Worm (Caenorhabditis elegans): ENCODE data around the gene tbc-8.

tbc-8 gene

DNA sequence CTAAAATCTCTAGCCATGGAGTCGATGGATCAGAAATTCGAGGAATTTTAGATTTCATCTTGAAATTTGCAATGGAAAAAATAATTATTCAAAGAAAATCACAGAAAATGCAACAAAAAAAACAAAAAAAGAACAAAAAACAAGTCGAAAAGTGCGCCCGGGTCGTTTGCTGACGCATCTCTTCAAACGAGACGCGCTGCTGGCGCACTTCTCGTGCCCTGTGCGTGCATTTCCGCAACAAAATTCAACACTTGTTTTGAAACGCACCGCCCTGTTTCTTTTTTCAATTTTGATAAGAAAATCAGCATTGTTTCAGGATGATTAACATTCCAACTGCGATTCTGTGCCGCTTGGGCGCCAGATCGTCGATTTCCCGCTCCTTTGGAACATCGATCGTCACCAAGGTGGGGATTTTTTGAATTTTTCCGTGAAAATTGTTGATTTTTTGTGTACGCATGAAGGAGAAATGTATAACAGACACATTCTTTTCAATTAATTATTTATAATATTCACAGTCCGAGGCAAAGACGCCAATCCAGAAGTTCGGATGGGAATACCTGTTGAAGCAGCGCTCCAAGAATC is 30.7 kb upstream of the tbc-8 start, which contains the start of the genes jmjd-4 and mev-1:
TSS of gene jmjd-4 (minus strand) at position 58 of the 582 bp plus-strand sequence.
TSS of gene mev-1 (plus strand) at position 317 of the 582 bp plus-strand sequence.
- TF ChIP-seq nhr-84 (tag; optimal IDR thresholded peaks at IDR 0.05), result no peak
- TF ChIP-seq hlh-4 (tag; optimal IDR thresholded peaks at IDR 0.05), result no peak
- peak; percentile 10 for TF ChIP-seq fkh-10 (GFP tag; optimal IDR thresholded peaks at IDR 0.05)
- TF ChIP-seq nhr-237 (tag; optimal IDR thresholded peaks at IDR 0.05), result no peak
- no peak for TF ChIP-seq pag-3 (tag; optimal IDR thresholded peaks at IDR 0.05; ENCODE audit: borderline replicate concordance, insufficient read depth)
- peak; percentile 95 for TF ChIP-seq mep-1 (tag; optimal IDR thresholded peaks at IDR 0.05)
- peak; percentile 92 for TF ChIP-seq dsc-1 (tag; optimal IDR thresholded peaks at IDR 0.05)
- peak; percentile 88 for TF ChIP-seq nhr-20 (tag; optimal IDR thresholded peaks at IDR 0.05)
- TF ChIP-seq sox-4 (tag; optimal IDR thresholded peaks at IDR 0.05), result peak; percentile 41
- TF ChIP-seq xbp-1 (tag; optimal IDR thresholded peaks at IDR 0.05), result peak; percentile 86
- TF ChIP-seq nhr-77 (tag; optimal IDR thresholded peaks at IDR 0.05), result peak; percentile 48
- TF ChIP-seq nhr-90 (tag; optimal IDR thresholded peaks at IDR 0.05; ENCODE audit: poor library complexity), result peak; percentile 91
- TF ChIP-seq nhr-28 (tag; optimal IDR thresholded peaks at IDR 0.05), result no peak
- TF ChIP-seq efl-3 (GFP tag; optimal IDR thresholded peaks at IDR 0.05), result no peak
- TF ChIP-seq unc-130 (tag; optimal IDR thresholded peaks at IDR 0.05), result peak; percentile 29
- peak; percentile 51 for TF ChIP-seq aly-2 (tag; optimal IDR thresholded peaks at IDR 0.05)
- TF ChIP-seq zip-4 (GFP tag; optimal IDR thresholded peaks at IDR 0.05), result peak; percentile 80
- TF ChIP-seq pqm-1 (tag; optimal IDR thresholded peaks at IDR 0.05), result peak; percentile 30
- TF ChIP-seq ceh-90 (tag; optimal IDR thresholded peaks at IDR 0.05), result peak; percentile 56
- TF ChIP-seq nhr-85 (tag), result peak; percentile 98
- TF ChIP-seq pax-3 (tag; optimal IDR thresholded peaks at IDR 0.05), result peak; percentile 76
- peak; percentile 81 for TF ChIP-seq mab-9 (GFP tag; IDR thresholded peaks at IDR 0.05)
- TF ChIP-seq snpc-4 (tag; optimal IDR thresholded peaks at IDR 0.05), result peak; percentile 82
- TF ChIP-seq ama-1 (optimal IDR thresholded peaks at IDR 0.05), result no peak
- TF ChIP-seq C16A3.4 (tag; optimal IDR thresholded peaks at IDR 0.05), result peak; percentile 72
- peak in 1 of 2 experiments; percentile 77 for TF ChIP-seq mdl-1 (tag; optimal IDR thresholded peaks at IDR 0.05)
- TF ChIP-seq jun-1 (tag; optimal IDR thresholded peaks at IDR 0.05), result peak; percentile 84
- TF ChIP-seq fkh-4 (tag; optimal IDR thresholded peaks at IDR 0.05; ENCODE audit: borderline replicate concordance), result peak; percentile 48
- TF ChIP-seq rnt-1 (tag; optimal IDR thresholded peaks at IDR 0.05), result peak; percentile 96
- no peak for TF ChIP-seq hpl-2 (GFP tag; optimal IDR thresholded peaks at IDR 0.05)
- peak; percentile 90 for TF ChIP-seq grh-1 (GFP tag; IDR thresholded peaks at IDR 0.05)
- peak; percentile 79 for TF ChIP-seq lin-13 (GFP tag; optimal IDR thresholded peaks at IDR 0.05)
- peak; percentile 33 for TF ChIP-seq lir-3 (tag; optimal IDR thresholded peaks at IDR 0.05; ENCODE audit: poor library complexity)
- TF ChIP-seq swsn-7 (tag; optimal IDR thresholded peaks at IDR 0.05), result peak; percentile 89
- peak; percentile 38 for TF ChIP-seq ztf-4 (tag; optimal IDR thresholded peaks at IDR 0.05)
- TF ChIP-seq blmp-1 (tag; optimal IDR thresholded peaks at IDR 0.05), result peak; percentile 50
- TF ChIP-seq elt-2 (tag; optimal IDR thresholded peaks at IDR 0.05), result peak; percentile 84
- TF ChIP-seq irx-1 (tag; optimal IDR thresholded peaks at IDR 0.05), result peak; percentile 89
- peak; percentile 81 for TF ChIP-seq lin-15B (tag; optimal IDR thresholded peaks at IDR 0.05)
- TF ChIP-seq fkh-8 (tag; optimal IDR thresholded peaks at IDR 0.05), result peak; percentile 78
- TF ChIP-seq snu-23 (GFP tag; optimal IDR thresholded peaks at IDR 0.05), result peak; percentile 93
- TF ChIP-seq dpl-1 (GFP tag; optimal IDR thresholded peaks at IDR 0.05), result peak; percentile 84 to 87 (median 86)
- peak; percentile 81 for TF ChIP-seq aha-1 (tag; optimal IDR thresholded peaks at IDR 0.05)
- no peak for TF ChIP-seq egl-27 (tag; optimal IDR thresholded peaks at IDR 0.05)
- peak; percentile 85 for TF ChIP-seq tbx-2 (tag; optimal IDR thresholded peaks at IDR 0.05)
- peak; percentile 81 for TF ChIP-seq sup-37 (GFP tag; optimal IDR thresholded peaks at IDR 0.05)
- TF ChIP-seq vab-15 (tag; optimal IDR thresholded peaks at IDR 0.05), result no peak
- peak; percentile 63 for TF ChIP-seq egl-13 (tag; optimal IDR thresholded peaks at IDR 0.05)
- TF ChIP-seq nhr-11 (tag; optimal IDR thresholded peaks at IDR 0.05), result peak; percentile 58
- TF ChIP-seq isw-1 (GFP tag; IDR thresholded peaks at IDR 0.05), result peak; percentile 78
- peak; percentile 81 to 92 (median 91) for TF ChIP-seq ceh-82 (tag; optimal IDR thresholded peaks at IDR 0.05)
- peak; percentile 76 for TF ChIP-seq F16B12.6 (tag; optimal IDR thresholded peaks at IDR 0.05)

Data from whole organism, L1 larva.